Fruit fly (Drosophila melanogaster) whole organism, embryonic: Measurements from ENCODE around the gene nAChRbeta1.

Source experiments
- Adf1 ChIP-seq: fragments of 200-800 bp; sonication (Bioruptor generic); IDR thresholded peaks from 2 replicates; pipeline ENCODE4 v1.3.6; 2022; ENCODE audit warnings: missing biosample characterization, missing genetic modification characterization
- Atf-2 ChIP-seq: fragments of 200-800 bp; sonication (Bioruptor generic); optimal IDR thresholded peaks from 2 replicates; lab custom pipeline; 2016; ENCODE audit warnings: missing biosample characterization, missing genetic modification characterization
- Bteb2 ChIP-seq: fragments of 200-800 bp; sonication (Bioruptor generic); optimal IDR thresholded peaks from 2 replicates; lab custom pipeline; 2016; ENCODE audit warnings: missing biosample characterization, missing genetic modification characterization
- CG10147 ChIP-seq: fragments of 200-800 bp; sonication (Bioruptor generic); optimal IDR thresholded peaks from 2 replicates; lab custom pipeline; 2019; ENCODE audit warnings: missing biosample characterization, mild to moderate bottlenecking, missing genetic modification characterization, moderate library complexity
- CG10543 ChIP-seq: fragments of 200-800 bp; sonication (Bioruptor generic); optimal IDR thresholded peaks from 3 replicates; lab custom pipeline; 2017; ENCODE audit warnings: missing biosample characterization, mild to moderate bottlenecking, missing genetic modification characterization, moderate library complexity
- CG10565 ChIP-seq: fragments of 200-800 bp; sonication (Bioruptor generic); optimal IDR thresholded peaks from 3 replicates; lab custom pipeline; 2016; ENCODE audit warnings: missing biosample characterization, mild to moderate bottlenecking, missing genetic modification characterization
- CG10654 ChIP-seq: fragments of 200-800 bp; sonication (Bioruptor generic); optimal IDR thresholded peaks from 2 replicates; lab custom pipeline; 2016; ENCODE audit warnings: missing biosample characterization, missing genetic modification characterization
- CG11093 ChIP-seq: fragments of 200-800 bp; sonication (Bioruptor generic); IDR thresholded peaks from 3 replicates; pipeline ENCODE4 v1.3.6; 2022; ENCODE audit warnings: missing biosample characterization, missing genetic modification characterization
- CG12219 ChIP-seq: fragments of 200-800 bp; sonication (Bioruptor generic); optimal IDR thresholded peaks from 3 replicates; lab custom pipeline; 2018; ENCODE audit warnings: missing biosample characterization, mild to moderate bottlenecking, missing genetic modification characterization
- CG12769 ChIP-seq: fragments of 200-800 bp; sonication (Bioruptor generic); optimal IDR thresholded peaks from 2 replicates; lab custom pipeline; 2019; ENCODE audit warnings: missing biosample characterization, mild to moderate bottlenecking, missing genetic modification characterization, moderate library complexity
- CG13894 ChIP-seq: fragments of 200-800 bp; sonication (Bioruptor generic); optimal IDR thresholded peaks from 3 replicates; lab custom pipeline; 2018; ENCODE audit warnings: missing biosample characterization, mild to moderate bottlenecking, missing genetic modification characterization, moderate library complexity
- CG15601 ChIP-seq: fragments of 200-800 bp; sonication (Bioruptor generic); optimal IDR thresholded peaks from 3 replicates; lab custom pipeline; 2019; ENCODE audit warnings: missing biosample characterization, mild to moderate bottlenecking, missing genetic modification characterization, moderate library complexity
- CG16779 ChIP-seq: fragments of 200-800 bp; sonication (Bioruptor generic); IDR thresholded peaks from 2 replicates; pipeline ENCODE4 v1.3.6; 2022; ENCODE audit warnings: missing biosample characterization, missing genetic modification characterization
- CG17829 ChIP-seq: fragments of 200-800 bp; optimal IDR thresholded peaks from 2 replicates; lab custom pipeline; 2019; ENCODE audit warnings: missing biosample characterization, mild to moderate bottlenecking, missing genetic modification characterization, moderate library complexity
- CG18599 ChIP-seq: fragments of 200-800 bp; sonication (Bioruptor generic); optimal IDR thresholded peaks from 3 replicates; lab custom pipeline; 2017; ENCODE audit warnings: missing biosample characterization, missing genetic modification characterization, mild to moderate bottlenecking, moderate library complexity, missing genetic modification reagents
- CG32767 ChIP-seq: fragments of 200-800 bp; sonication (Bioruptor generic); IDR thresholded peaks from 2 replicates; pipeline ENCODE4 v1.3.6; 2022; ENCODE audit warnings: missing biosample characterization, missing genetic modification characterization
- CG3726 ChIP-seq: fragments of 200-800 bp; sonication (Bioruptor generic); IDR thresholded peaks from 3 replicates; pipeline ENCODE4, ENCODE4 v1.3.6; 2022; ENCODE audit warnings: missing biosample characterization, missing genetic modification characterization
- CG3847 ChIP-seq: fragments of 200-800 bp; sonication (Bioruptor generic); IDR thresholded peaks from 2 replicates; pipeline ENCODE4 v1.3.6; 2022; ENCODE audit warnings: missing biosample characterization, missing genetic modification characterization
- CG42726 ChIP-seq: fragments of 200-800 bp; sonication (Bioruptor generic); IDR thresholded peaks from 2 replicates; pipeline ENCODE4 v1.3.6; 2022; ENCODE audit warnings: missing biosample characterization, missing genetic modification characterization; ENCODE audit not compliant: partially characterized antibody
- CG4282 ChIP-seq: fragments of 200-800 bp; sonication (Bioruptor generic); optimal IDR thresholded peaks from 2 replicates; lab custom pipeline; 2016; ENCODE audit warnings: missing biosample characterization, missing genetic modification characterization
- CG4854 ChIP-seq: fragments of 200-800 bp; sonication (Bioruptor generic); optimal IDR thresholded peaks from 2 replicates; lab custom pipeline; 2016; ENCODE audit warnings: missing biosample characterization, missing genetic modification characterization, inconsistent platforms
- CG7963 ChIP-seq: fragments of 200-800 bp; sonication (Bioruptor generic); IDR thresholded peaks from 3 replicates; pipeline ENCODE4 v1.3.6; 2022; ENCODE audit warnings: missing biosample characterization, missing genetic modification characterization; ENCODE audit not compliant: partially characterized antibody
- Deaf1 ChIP-seq: fragments of 200-800 bp; optimal IDR thresholded peaks from 3 replicates; lab custom pipeline; 2019; ENCODE audit warnings: missing biosample characterization, mild to moderate bottlenecking, missing genetic modification characterization, moderate library complexity
- Ets65A ChIP-seq: fragments of 200-800 bp; sonication (Bioruptor generic); peaks from one replicate; lab custom pipeline; 2016; ENCODE audit warnings: missing biosample characterization, missing genetic modification characterization
- Gug ChIP-seq: fragments of 200-800 bp; sonication (Bioruptor generic); IDR thresholded peaks from 4 replicates; pipeline ENCODE4 v1.3.6; 2022; ENCODE audit warnings: missing biosample characterization, missing genetic modification characterization
- Hr3 ChIP-seq: fragments of 200-800 bp; sonication (Bioruptor generic); optimal IDR thresholded peaks from 3 replicates; lab custom pipeline; 2016; ENCODE audit warnings: missing biosample characterization, missing genetic modification characterization
- Hsf ChIP-seq: fragments of 200-800 bp; sonication (Bioruptor generic); optimal IDR thresholded peaks from 3 replicates; lab custom pipeline; 2016; ENCODE audit warnings: missing biosample characterization, missing genetic modification characterization
- NC2α ChIP-seq: fragments of 200-800 bp; sonication (Bioruptor generic); optimal IDR thresholded peaks from 2 replicates; lab custom pipeline; 2016; ENCODE audit warnings: missing biosample characterization, missing genetic modification characterization
- abd-A ChIP-seq: fragments of 200-800 bp; sonication (Bioruptor generic); optimal IDR thresholded peaks from 3 replicates; lab custom pipeline; 2019; ENCODE audit warnings: missing biosample characterization, mild to moderate bottlenecking, missing genetic modification characterization, moderate library complexity
- bbx ChIP-seq: fragments of 200-800 bp; sonication (Bioruptor generic); IDR thresholded peaks from 2 replicates; pipeline ENCODE4 v1.3.6; 2022; ENCODE audit warnings: missing biosample characterization, missing genetic modification characterization; ENCODE audit not compliant: partially characterized antibody
- cg ChIP-seq: fragments of 200-800 bp; sonication (Bioruptor generic); optimal IDR thresholded peaks from 3 replicates; lab custom pipeline; 2019; ENCODE audit warnings: missing biosample characterization, mild to moderate bottlenecking, missing genetic modification characterization, moderate library complexity
- chinmo ChIP-seq: fragments of 200-800 bp; sonication (Bioruptor generic); IDR thresholded peaks from 4 replicates; pipeline ENCODE4 v1.3.6; 2022; ENCODE audit warnings: missing biosample characterization, missing genetic modification characterization; ENCODE audit not compliant: partially characterized antibody
- disco-r ChIP-seq: fragments of 200-800 bp; sonication (Bioruptor generic); optimal IDR thresholded peaks from 2 replicates; lab custom pipeline; 2016; ENCODE audit warnings: missing biosample characterization, missing genetic modification characterization
- dysf ChIP-seq: fragments of 200-800 bp; sonication (Bioruptor generic); IDR thresholded peaks from 3 replicates; pipeline ENCODE4 v1.3.6; 2022; ENCODE audit warnings: missing biosample characterization, missing genetic modification characterization
- h ChIP-seq: fragments of >200 bp; optimal IDR thresholded peaks from 2 replicates; lab custom pipeline; 2017
- inv ChIP-seq: fragments of 200-800 bp; sonication (Bioruptor generic); IDR thresholded peaks from 2 replicates; pipeline ENCODE4 v1.3.6; 2022; ENCODE audit warnings: missing biosample characterization, missing genetic modification characterization; ENCODE audit not compliant: partially characterized antibody
- klu ChIP-seq: fragments of 200-800 bp; sonication (Bioruptor generic); IDR thresholded peaks from 2 replicates; pipeline ENCODE4 v1.3.6; 2022; ENCODE audit warnings: missing biosample characterization, missing genetic modification characterization
- lab ChIP-seq: fragments of 200-800 bp; sonication (Bioruptor generic); optimal IDR thresholded peaks from 3 replicates; lab custom pipeline; 2017; ENCODE audit warnings: missing biosample characterization, missing genetic modification characterization, mild to moderate bottlenecking, moderate library complexity, missing genetic modification reagents
- p53 ChIP-seq: fragments of 200-800 bp; sonication (Bioruptor generic); optimal IDR thresholded peaks from 2 replicates; lab custom pipeline; 2016; ENCODE audit warnings: missing biosample characterization, missing genetic modification characterization
- salm ChIP-seq: fragments of 200-800 bp; sonication (Bioruptor generic); optimal IDR thresholded peaks from 2 replicates; lab custom pipeline; 2018; ENCODE audit warnings: missing biosample characterization, mild to moderate bottlenecking, missing genetic modification characterization
- sim ChIP-seq: fragments of 200-800 bp; sonication (Bioruptor generic); IDR thresholded peaks from 2 replicates; pipeline ENCODE4 v1.3.6; 2022; ENCODE audit warnings: missing biosample characterization, missing genetic modification characterization
- trh ChIP-seq: fragments of 200-800 bp; sonication (Bioruptor generic); optimal IDR thresholded peaks from 2 replicates; lab custom pipeline; 2016; ENCODE audit warnings: missing biosample characterization, missing genetic modification characterization

nAChRbeta1 gene

DNA sequence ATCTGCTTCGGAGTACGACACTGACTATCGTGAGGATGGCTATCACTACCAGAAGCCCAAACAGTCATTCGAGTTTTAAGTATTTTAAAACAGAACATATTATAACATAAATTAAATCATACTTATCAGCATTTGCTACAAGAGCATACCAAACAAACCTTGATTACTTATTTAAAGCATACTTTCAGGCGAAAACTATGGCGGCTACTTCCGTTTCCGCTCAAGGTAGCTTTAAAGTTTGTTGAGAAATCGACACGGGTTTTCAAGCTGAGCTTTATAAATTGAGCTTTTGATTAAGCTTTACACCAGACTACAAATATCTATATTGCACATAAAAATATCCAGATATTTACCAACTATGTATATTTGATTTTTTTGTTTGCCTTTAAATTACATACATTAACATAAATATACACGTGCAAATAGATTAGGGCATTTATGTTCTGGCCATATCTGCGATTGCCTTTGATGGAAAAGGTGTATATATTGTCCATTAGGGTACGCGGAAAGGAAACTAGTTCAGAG, 45.9 kb downstream of the nAChRbeta1 start (continued):
- TF ChIP-seq CG32767 (GFP tag; lab: Robert Waterston, UW) (peak; percentile 35; the same call in 1 of the 2 replicates), h (no peak), klu (GFP tag; lab: Robert Waterston, UW) (no peak), CG10147 (GFP tag; lab: Kevin White, UChicago) (peak; percentile 88)
- TF ChIP-seq, all 482 proteins: peak for 309

DNA sequence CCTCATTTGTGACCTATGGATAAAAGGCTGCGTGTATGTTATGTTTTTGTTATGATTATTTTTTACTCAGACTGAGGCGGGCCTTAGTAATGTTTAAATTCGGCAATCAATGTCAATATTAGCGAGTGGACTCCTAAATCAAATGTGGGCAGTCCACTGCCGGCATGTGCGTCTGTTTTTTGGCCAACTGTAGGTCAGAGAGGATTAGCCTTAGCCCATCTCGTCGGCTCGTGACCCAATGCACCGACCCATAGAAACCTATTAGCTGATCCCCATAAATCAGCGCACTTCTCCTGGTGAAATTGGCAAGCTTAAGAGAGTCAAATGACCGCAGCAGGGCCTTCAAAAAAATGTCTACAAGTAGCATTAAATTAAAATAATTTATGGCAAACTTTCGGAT, 46.6 kb downstream of the nAChRbeta1 start:
- TF ChIP-seq Bteb2 (GFP tag; lab: Kevin White, UChicago) (no peak), CG11093 (GFP tag; lab: Robert Waterston, UW) (0 out of 3 replicates have a peak, but pooled peaks have one; percentile 7), Atf-2 (GFP tag; lab: Kevin White, UChicago) (no peak), trh (GFP tag; lab: Kevin White, UChicago) (no peak), CG7963 (GFP tag; lab: Robert Waterston, UW) (no peak), chinmo (GFP tag; lab: Robert Waterston, UW) (0 out of 4 replicates have a peak, but pooled peaks have one; percentile 0), CG17829 (tag; lab: Kevin White, UChicago) (no peak), Ets65A (GFP tag; lab: Kevin White, UChicago) (peak; percentile 90)

DNA sequence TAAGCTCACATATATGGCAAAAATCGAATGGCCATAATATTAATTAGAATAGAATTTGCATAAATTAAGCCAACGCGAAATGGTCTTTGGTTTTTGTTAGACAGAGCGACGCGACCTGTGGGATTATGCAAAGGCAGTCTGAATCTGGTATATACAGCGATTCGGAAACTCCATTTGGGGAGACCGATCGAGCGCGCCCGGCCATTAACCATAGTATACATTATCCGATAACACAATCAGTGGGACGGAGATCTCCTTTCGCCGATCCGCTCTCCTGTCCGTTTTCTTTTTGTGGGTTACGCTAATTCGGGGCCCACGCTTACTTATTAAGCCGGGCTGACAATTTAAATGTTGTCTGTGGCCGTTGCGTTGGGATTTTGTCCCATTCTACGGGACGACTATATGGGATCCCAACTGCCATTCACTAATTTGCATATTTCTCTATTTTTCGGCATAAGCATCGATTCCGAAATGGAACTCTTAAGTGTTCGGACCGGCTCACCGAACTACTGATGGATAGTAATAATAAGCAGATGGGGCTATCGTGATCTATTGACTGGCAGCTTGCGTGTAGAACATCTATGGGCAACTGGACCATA, 48.6 kb downstream of the nAChRbeta1 start:
- TF ChIP-seq CG12769 (tag; lab: Kevin White, UChicago) (peak; percentile 23), abd-A (tag; lab: Kevin White, UChicago) (no peak), disco-r (no peak), Ets65A (GFP tag; lab: Kevin White, UChicago) (peak; percentile 29), CG13894 (tag; lab: Kevin White, UChicago) (peak; percentile 98), CG10543 (GFP tag; lab: Kevin White, UChicago) (peak; percentile 4), CG3847 (GFP tag; lab: Robert Waterston, UW) (0 out of 2 replicates have a peak, but pooled peaks have one; percentile 14)
- TF ChIP-seq, all 482 proteins: peak for 5

DNA sequence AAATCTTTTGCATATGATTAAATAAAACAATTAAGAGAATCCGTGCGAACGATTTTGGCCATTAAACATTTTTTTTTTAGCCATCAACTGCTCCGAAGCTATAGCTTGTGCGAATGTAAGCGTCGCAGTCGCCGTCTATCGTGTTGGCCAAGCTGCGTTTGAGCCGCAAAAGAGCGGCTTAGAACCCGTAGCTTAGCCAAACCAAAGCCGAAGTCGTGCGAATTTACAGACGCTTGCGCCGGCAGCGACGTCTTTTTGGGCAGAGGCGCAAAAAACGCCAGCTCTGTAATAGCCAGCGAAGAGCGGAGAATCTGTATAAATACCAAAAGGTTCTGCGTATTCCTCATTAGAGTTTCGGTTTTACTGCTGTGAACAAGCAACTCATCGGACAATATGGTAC, 50.8 kb downstream of the nAChRbeta1 start, which contains the start of gene CG7465:
CG7465 (plus strand) TSS at position 346 of the 400 bp plus-strand sequence.
- TF ChIP-seq CG3726 (GFP tag; lab: Robert Waterston, UW), result no peak
- TF ChIP-seq chinmo (GFP tag; lab: Robert Waterston, UW), result peak; percentile 64; the same call in 1 of the 4 replicates
- TF ChIP-seq salm (tag; lab: Kevin White, UChicago), result no peak
- no peak for TF ChIP-seq CG18599 (GFP tag; lab: Kevin White, UChicago)
- no peak for TF ChIP-seq p53
- TF ChIP-seq CG13894 (tag; lab: Kevin White, UChicago), result peak; percentile 27
- TF ChIP-seq CG10654 (GFP tag; lab: Kevin White, UChicago), result no peak
- TF ChIP-seq abd-A (tag; lab: Kevin White, UChicago), result peak; percentile 68
- no peak for TF ChIP-seq CG4854 (GFP tag; lab: Kevin White, UChicago)
- peak; percentile 54; the same call in 1 of the 2 replicates for TF ChIP-seq Adf1 (GFP tag; lab: Robert Waterston, UW)
- no peak for TF ChIP-seq CG10565 (GFP tag; lab: Kevin White, UChicago)

DNA sequence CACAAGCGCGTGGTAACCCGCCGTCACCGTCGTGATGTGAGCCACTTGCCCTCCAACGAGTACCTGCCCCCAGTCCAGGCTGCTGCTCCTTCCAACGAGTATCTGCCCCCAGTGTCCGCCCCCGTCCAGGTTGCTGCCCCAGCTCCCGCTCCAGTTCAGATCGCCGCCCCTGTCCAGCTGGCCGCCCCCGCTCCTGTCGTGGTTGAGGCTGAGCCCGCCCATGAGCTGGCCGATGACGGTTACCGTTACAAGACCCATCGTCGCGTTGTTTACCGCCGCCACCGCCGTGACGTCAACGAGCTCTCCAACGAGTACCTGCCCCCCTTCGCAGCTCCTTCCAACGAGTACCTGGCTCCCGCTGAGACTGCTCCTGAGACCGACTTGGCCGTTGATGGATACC, 51.6 kb downstream of the nAChRbeta1 start:
- TF ChIP-seq Hr3 (GFP tag; lab: Kevin White, UChicago) (no peak), CG16779 (GFP tag; lab: Robert Waterston, UW) (no peak), lab (GFP tag; lab: Kevin White, UChicago) (no peak), NC2α (GFP tag; lab: Kevin White, UChicago) (no peak), CG15601 (no peak), Deaf1 (tag; lab: Kevin White, UChicago) (no peak), sim (GFP tag; lab: Robert Waterston, UW) (no peak), CG12219 (no peak), cg (GFP tag; lab: Kevin White, UChicago) (no peak), CG42726 (no peak), Hsf (GFP tag; lab: Kevin White, UChicago) (no peak), Gug (GFP tag; lab: Robert Waterston, UW) (peak; percentile 4; the same call in 1 of the 4 replicates), bbx (GFP tag; lab: Robert Waterston, UW) (no peak), dysf (GFP tag; lab: Robert Waterston, UW) (0 out of 3 replicates have a peak, but pooled peaks have one; percentile 25), CG4282 (GFP tag; lab: Kevin White, UChicago) (no peak), inv (no peak)
